Fruit fly (Drosophila melanogaster): ENCODE measurements around the gene ase.

Gene ase

DNA sequence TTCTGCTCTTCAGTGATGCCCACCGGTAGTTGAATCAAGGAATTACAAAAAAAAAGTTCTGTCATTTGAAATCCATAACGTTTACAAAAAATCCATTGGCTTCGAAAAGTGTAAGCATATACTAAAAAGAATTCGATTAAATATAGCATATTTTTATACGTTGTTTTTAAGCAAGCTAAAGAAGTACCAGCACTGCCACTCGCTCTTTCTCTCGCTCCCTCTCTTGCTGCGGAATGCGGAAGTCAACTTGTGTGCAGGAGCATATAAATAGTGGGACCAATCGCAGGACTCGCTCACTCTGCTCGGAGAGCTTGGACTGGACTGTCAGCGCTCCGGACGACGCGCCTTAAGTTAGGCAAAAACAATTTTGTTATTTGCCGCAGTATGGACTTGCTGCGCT lies 34.1 kb downstream of the ase start, which contains the start of gene CG17778 (continued):
- TF ChIP-seq CG10431 (GFP tag; optimal IDR thresholded peaks at IDR 0.05) (no peak), wdn (GFP tag; IDR thresholded peaks at IDR 0.05) (no peak), btn (GFP tag; optimal IDR thresholded peaks at IDR 0.05) (no peak), fd102C (GFP tag; optimal IDR thresholded peaks at IDR 0.05) (no peak), corto (GFP tag; optimal IDR thresholded peaks at IDR 0.05) (no peak), CkIIα-i1 (GFP tag; IDR thresholded peaks at IDR 0.05) (no peak), jumu (GFP tag; optimal IDR thresholded peaks at IDR 0.05) (no peak), CG15073 (GFP tag; optimal IDR thresholded peaks at IDR 0.05) (no peak), Camta (GFP tag; optimal IDR thresholded peaks at IDR 0.05) (no peak), seq (GFP tag; IDR thresholded peaks at IDR 0.05) (no peak), yki (optimal IDR thresholded peaks at IDR 0.05) (no peak), Oli (tag; optimal IDR thresholded peaks at IDR 0.05) (no peak), Abd-B (GFP tag; optimal IDR thresholded peaks at IDR 0.05) (no peak), stc (GFP tag; IDR thresholded peaks at IDR 0.05) (no peak), ranshi (GFP tag; IDR thresholded peaks at IDR 0.05) (peak; percentile 22; the same call in 1 of the 2 replicates), CG2120 (GFP tag; optimal IDR thresholded peaks at IDR 0.05) (peak; percentile 32), Ada2b (GFP tag; IDR thresholded peaks at IDR 0.05) (0 out of 2 replicates have a peak, but pooled peaks have one; percentile 11), ham (GFP tag; IDR thresholded peaks at IDR 0.05) (no peak), CG30431 (GFP tag; optimal IDR thresholded peaks at IDR 0.05) (no peak), CG3838 (GFP tag; optimal IDR thresholded peaks at IDR 0.05) (no peak), CG14710 (tag; optimal IDR thresholded peaks at IDR 0.05) (no peak), gfzf (GFP tag; optimal IDR thresholded peaks at IDR 0.05) (no peak), CG2678 (tag; optimal IDR thresholded peaks at IDR 0.05) (peak; percentile 5), sd (tag; optimal IDR thresholded peaks at IDR 0.05) (peak; percentile 55), CG30403 (GFP tag; optimal IDR thresholded peaks at IDR 0.05) (no peak), Atf3 (GFP tag; optimal IDR thresholded peaks at IDR 0.05) (no peak), chif (GFP tag; optimal IDR thresholded peaks at IDR 0.05) (no peak), CG17568 (GFP tag; optimal IDR thresholded peaks at IDR 0.05) (no peak), vfl (GFP tag; optimal IDR thresholded peaks at IDR 0.05) (no peak), CG12299 (tag; optimal IDR thresholded peaks at IDR 0.05) (no peak), CG3163 (GFP tag; optimal IDR thresholded peaks at IDR 0.05) (no peak), HmgD (GFP tag; optimal IDR thresholded peaks at IDR 0.05) (no peak), Rfx (GFP tag; IDR thresholded peaks at IDR 0.05) (0 out of 2 replicates have a peak, but pooled peaks have one; percentile 23), ash1 (GFP tag; optimal IDR thresholded peaks at IDR 0.05) (no peak), chm (GFP tag; IDR thresholded peaks at IDR 0.05) (no peak), Drgx (GFP tag; IDR thresholded peaks at IDR 0.05) (no peak), eyg (GFP tag; optimal IDR thresholded peaks at IDR 0.05) (no peak), Sox102F (GFP tag; optimal IDR thresholded peaks at IDR 0.05) (no peak), CG1233 (GFP tag; optimal IDR thresholded peaks at IDR 0.05) (no peak), Trl (optimal IDR thresholded peaks at IDR 0.05) (peak; percentile 32 to 46), Trl (GFP tag; optimal IDR thresholded peaks at IDR 0.05) (no peak), dm (GFP tag; optimal IDR thresholded peaks at IDR 0.05) (no peak), bbx (GFP tag; IDR thresholded peaks at IDR 0.05; ENCODE audit: partially characterized antibody) (no peak), pfk (GFP tag; optimal IDR thresholded peaks at IDR 0.05) (no peak), bab2 (GFP tag; optimal IDR thresholded peaks at IDR 0.05) (no peak), Hmx (GFP tag; optimal IDR thresholded peaks at IDR 0.05) (no peak), ERR (GFP tag; optimal IDR thresholded peaks at IDR 0.05) (no peak), Nf-YB (GFP tag; optimal IDR thresholded peaks at IDR 0.05) (peak; percentile 28), CG8290 (GFP tag; optimal IDR thresholded peaks at IDR 0.05) (no peak), CG8290 (tag; optimal IDR thresholded peaks at IDR 0.05) (peak in 1 of 2 experiments; percentile 28), CG17328 (GFP tag; IDR thresholded peaks at IDR 0.05) (no peak), Gug (GFP tag; IDR thresholded peaks at IDR 0.05) (no peak), CG4730 (GFP tag; IDR thresholded peaks at IDR 0.05) (no peak), sr (GFP tag; IDR thresholded peaks at IDR 0.05) (no peak)

All from whole organism, embryonic.